Fruit fly (Drosophila melanogaster): Measurements from ENCODE around the gene Octbeta2R.

The Octbeta2R gene

DNA sequence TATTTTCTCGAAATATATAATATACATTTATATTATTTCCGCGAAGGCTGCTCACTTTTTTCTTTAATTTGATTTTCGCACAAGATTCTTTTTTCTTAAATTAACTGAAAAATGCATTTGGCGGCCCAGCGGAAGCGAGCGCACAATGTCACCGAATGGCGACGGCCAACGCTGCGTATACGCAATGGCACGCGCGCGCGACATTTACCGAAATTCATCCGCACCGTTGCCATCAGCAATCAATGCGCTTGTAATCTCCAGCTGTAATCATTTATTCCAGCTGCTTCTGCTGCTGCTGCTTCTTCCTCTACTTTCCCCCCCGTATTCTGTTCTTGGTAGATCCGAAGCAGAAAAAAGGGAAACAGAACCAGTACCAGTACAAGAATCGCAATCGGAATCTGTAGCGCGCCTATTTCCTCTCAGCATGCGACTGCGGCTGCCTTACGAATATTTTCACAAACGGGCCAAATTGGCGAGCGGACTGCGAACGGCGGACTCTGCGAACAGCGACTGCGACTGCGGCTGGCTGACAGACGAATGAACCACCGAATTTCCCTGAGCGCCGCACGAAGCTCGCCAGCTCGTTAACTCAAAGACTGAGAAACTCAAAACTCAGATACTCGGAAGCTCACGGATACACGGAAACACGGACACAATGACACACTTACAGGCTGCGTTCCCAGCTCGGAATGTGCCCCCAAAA lies at the start of gene Octbeta2R:
TSS of gene Octbeta2R (minus strand) at position 539 of the 703 bp plus-strand sequence.
- no peak for TF ChIP-seq CG17801 (GFP tag; optimal IDR thresholded peaks at IDR 0.05; ENCODE audit: partially characterized antibody)

DNA sequence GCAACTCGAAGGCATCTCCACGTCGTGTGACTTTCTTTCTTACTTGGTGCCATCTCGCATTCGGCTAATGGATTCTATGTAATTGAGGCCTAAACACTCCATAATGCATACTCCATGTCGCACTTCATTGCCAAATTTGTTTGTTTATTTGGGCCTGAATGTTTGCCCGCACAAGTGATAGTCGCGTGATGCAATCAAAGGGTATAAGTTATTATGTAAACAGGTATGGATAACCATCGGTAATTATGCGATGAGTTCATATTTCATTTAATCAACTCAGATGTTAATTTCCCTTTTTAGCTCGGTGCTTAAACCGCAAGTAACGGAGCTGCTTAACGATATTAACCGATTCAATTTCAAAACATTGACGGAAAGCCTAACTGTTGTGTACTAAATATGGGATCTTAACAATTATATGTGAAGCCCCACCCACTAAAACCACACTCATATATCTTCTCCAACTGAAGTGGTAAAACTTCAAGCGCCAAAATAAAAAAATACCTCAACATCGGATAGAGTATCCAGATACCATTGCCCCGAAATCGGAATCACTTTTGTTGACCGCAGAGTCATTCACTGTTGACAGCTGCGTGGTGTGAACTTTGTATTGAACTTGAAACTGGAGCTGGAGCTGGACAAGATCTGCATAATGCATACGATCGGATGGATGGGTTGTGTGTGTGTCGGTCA lies 49.2 kb upstream of the Octbeta2R start:
- TF ChIP-seq CG17801 (GFP tag; optimal IDR thresholded peaks at IDR 0.05; ENCODE audit: partially characterized antibody): no peak

DNA sequence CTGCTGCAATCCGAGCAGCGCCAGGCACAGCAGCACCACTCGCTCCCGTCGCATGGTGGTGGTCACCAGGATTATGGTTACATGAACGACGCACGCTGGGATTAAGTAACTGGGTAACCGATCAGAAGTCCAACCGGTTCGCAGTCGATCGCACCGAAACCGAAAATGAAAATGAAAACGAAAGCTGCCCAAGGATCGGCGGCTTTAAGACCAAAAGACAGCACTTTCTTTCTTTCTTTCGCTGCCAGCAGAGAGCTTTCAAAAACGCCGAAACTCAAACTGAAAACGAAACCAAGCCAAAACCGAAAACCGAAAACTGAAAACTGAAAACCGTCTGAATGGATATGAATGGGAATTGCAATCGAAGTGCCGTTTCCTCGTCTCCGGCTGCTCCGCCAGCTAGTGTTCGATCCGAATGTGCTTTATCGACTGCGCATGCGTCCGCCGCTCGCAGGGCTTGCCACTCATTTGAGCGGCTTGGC lies 46.6 kb upstream of the Octbeta2R start, which contains the start of gene CG6753:
TSS of gene CG6753 (minus strand) at position 432 of the 482 bp plus-strand sequence.
- TF ChIP-seq CG17801 (GFP tag; optimal IDR thresholded peaks at IDR 0.05; ENCODE audit: partially characterized antibody): no peak

DNA sequence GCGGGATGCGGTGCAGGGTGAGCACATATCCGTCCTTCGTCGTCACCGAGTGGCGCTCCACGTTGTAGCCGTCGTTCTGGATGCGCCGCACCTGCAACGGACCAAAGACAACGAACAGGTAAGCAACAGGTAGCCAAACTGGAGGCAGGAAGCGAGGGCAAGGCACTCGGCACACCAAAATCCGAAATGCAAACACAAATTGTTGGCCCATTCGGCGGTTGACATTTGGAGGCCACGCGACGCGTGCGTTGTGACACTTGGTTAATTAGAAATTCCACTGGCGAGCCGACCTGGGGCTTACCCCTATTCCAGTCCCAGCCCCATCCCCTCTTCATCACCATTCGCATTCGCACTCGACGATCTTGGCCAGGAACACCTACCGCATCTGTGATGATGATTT lies 46.1 kb upstream of the Octbeta2R start:
- no peak for TF ChIP-seq CG17801 (GFP tag; optimal IDR thresholded peaks at IDR 0.05; ENCODE audit: partially characterized antibody)

DNA sequence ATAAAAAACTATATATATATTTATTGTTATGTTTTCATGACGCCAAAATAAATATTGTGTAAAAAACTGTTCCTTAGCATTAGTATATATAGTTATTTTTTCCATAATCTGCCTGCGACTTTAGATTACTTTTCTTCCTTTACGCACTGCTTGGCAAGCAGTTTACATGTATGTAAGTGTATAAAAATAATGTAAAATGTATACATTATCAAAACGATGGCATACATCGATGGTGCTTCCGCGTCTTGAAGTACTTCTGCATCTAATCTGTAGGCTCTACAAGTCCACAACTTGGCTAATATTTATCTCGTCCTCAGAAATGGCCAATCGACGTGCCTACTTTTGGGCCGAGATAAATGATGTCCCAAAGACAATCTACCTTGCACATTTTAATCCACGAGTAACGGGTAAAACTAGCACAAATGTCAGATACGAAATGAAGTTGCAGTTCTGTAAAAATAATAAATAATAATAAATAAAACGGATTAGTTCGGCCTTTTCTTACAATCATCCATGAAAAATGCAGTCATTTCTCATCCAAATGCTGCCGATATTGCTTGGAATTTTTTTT lies 42.5 kb upstream of the Octbeta2R start, which contains the start of gene CG11608:
TSS of gene CG11608 (plus strand) at position 521 of the 571 bp plus-strand sequence.
- TF ChIP-seq CG17801 (GFP tag; optimal IDR thresholded peaks at IDR 0.05; ENCODE audit: partially characterized antibody): no peak

DNA sequence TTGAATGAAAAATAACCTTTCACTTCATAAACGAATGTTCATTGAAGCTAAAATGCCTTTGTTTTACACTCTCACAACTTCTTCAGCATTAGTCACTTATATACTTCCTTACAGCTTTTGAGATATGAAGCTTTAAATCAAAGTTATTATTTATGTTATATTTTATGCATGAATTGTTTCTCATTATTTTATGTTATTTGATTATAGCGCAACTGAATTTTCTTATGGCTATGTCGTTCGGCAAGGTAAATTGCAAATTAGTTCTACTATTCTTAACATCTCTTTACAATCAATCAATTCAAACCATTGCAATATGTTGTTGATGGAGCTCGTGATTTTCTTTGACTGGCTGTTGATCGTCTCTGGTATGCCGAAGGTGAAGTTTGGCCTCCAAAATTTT lies 40.7 kb upstream of the Octbeta2R start, which contains the start of gene CG11600:
TSS of gene CG11600 (plus strand) at position 301 of the 400 bp plus-strand sequence.
- TF ChIP-seq CG17801 (GFP tag; optimal IDR thresholded peaks at IDR 0.05; ENCODE audit: partially characterized antibody): no peak

DNA sequence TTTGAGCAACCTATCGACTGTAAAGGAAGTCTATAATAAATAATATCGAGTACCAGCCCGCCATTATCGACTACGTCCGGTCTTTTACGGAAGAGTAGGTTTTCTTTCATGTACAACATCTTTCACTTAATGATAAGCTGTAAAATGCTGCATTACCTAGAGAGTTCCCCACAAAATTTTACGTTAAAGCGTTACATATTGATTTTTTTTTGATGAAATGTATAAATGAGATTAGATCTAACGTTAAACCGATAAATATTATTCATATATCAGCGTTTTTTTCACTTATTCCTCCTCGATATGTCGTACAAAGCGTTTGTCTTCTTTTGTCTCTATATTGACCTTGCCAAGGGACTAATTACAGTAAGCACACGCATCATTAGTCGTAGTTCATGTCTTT lies 39.1 kb upstream of the Octbeta2R start, which contains the start of gene CG11598:
TSS of gene CG11598 (plus strand) at position 301 of the 400 bp plus-strand sequence.
- TF ChIP-seq CG17801 (GFP tag; optimal IDR thresholded peaks at IDR 0.05; ENCODE audit: partially characterized antibody): no peak

DNA sequence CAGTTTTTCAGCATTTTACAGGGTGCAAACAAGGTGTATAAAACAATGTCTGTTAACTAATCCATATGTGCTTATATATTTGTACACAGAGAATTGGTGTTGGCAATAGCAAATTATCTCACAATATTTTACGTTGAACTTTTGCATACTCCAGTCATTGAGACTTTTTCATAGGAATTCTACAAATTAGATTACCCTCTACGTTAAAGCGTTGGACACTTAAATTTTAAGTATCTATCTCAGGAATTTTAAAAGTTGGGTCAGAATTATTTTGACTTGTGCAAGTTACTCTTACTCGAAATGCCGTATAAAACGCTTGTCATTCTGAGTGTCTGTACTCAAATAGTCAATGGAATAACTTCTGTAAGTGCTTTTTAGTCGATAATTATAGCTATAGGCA lies 37.5 kb upstream of the Octbeta2R start, which contains the start of gene CG18530:
TSS of gene CG18530 (plus strand) at position 301 of the 400 bp plus-strand sequence.
- TF ChIP-seq CG17801 (GFP tag; optimal IDR thresholded peaks at IDR 0.05; ENCODE audit: partially characterized antibody): no peak

DNA sequence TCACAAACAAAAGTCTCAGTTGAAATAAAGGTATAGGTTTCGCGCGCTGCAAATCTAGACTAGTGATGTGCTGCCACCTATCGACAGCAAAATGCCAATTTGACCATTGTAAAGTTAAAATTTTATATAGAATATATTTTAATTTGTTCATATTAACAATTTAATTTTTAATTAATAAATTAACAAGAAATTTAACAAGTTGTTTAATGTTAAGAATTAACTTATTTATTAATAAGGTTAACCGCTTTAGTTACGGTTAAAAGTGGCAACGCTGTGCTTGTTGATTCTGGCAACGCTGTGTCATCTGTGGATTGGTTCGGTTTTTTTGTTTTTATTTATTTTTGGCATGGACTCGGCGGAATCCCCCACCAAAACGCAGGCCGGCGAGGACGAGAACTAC lies 34.8 kb upstream of the Octbeta2R start, which contains the start of gene Not10:
TSS of gene Not10 (plus strand) at position 279 of the 400 bp plus-strand sequence.
- TF ChIP-seq CG17801 (GFP tag; optimal IDR thresholded peaks at IDR 0.05; ENCODE audit: partially characterized antibody): peak; percentile 29

DNA sequence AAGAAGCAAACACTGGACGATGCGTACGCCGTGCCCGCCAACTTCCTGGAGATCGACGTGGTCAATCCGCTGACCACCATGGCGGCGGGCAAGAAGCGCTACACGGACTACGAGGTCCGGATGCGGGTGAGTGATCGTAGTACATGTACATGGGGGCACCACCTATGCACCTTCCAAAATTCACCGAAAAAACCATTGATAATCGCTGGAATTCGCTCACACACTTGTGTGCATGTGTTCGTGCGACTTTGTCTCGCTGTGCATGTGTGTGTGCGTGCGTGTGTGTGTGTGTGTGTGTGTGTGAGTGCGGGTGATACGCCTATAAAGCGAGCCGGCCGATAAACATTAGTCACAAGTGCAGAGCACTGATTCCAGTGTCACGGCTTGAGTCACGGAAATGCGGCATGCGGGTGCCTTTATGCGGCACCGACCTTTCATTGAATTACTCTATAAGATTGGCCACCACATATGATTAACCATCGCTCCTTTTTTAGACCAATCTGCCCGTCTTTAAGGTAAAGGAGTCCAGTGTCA lies 32.9 kb upstream of the Octbeta2R start:
- TF ChIP-seq CG17801 (GFP tag; optimal IDR thresholded peaks at IDR 0.05; ENCODE audit: partially characterized antibody): no peak

DNA sequence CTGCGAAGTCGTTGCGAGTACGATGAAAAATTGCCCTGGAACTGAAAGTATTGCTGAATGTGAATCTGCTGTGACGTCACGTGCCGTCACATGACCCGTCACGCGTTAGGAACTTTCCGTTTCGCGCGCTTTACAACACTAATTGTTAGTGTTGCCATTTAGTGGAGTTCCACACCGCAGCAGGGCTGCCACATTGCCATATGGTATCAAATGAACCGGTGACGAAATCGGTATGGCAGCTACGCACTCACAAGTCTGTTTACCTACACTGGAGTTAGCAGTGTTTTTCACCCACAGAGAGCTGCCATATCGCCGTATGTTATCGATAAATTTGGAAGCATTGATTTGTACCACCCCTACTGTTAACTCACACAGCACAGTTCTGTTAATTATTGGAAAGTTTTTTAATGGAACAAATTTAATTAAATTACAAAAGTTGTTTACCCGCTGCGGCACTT lies 32.2 kb upstream of the Octbeta2R start, which contains the start of the genes Vha55 and Snx3:
TSS of gene Vha55 (minus strand) at position 139 of the 458 bp plus-strand sequence.
TSS of gene Snx3 (plus strand) at position 341 of the 458 bp plus-strand sequence.
- TF ChIP-seq CG17801 (GFP tag; optimal IDR thresholded peaks at IDR 0.05; ENCODE audit: partially characterized antibody): peak; percentile 27

DNA sequence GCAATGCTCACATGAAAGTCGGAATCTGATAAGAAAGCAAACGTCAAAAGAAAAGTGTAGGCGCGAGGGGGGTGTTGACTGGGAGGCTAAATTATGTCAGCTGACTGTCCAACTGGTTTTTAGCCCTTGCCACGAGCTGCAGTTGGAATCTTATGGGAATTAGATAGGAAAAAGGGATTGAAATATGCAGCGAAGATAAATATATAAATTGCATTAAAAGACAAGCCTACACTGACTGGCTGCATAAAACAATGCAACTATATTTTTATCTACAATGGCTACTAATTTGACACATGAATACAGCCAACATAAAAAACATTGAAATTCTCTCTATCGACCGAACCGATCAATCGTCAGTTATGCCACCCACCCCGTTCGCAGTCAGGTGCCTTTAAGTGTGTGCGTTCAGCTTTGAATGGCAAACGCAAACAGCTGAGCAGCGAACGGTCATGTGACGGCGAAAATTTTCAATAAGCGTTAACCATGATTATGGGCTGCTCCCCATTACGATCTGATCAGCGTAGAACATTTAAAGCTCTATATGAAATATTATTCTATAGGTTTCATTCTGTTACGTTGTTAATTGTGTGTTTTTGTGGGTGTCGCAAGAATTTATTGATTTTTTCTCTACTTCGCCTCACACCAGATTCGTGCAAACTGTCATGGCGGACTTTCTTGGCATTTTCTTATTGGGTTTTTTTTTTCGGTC lies 31.3 kb upstream of the Octbeta2R start:
- no peak for TF ChIP-seq CG17801 (GFP tag; optimal IDR thresholded peaks at IDR 0.05; ENCODE audit: partially characterized antibody)

DNA sequence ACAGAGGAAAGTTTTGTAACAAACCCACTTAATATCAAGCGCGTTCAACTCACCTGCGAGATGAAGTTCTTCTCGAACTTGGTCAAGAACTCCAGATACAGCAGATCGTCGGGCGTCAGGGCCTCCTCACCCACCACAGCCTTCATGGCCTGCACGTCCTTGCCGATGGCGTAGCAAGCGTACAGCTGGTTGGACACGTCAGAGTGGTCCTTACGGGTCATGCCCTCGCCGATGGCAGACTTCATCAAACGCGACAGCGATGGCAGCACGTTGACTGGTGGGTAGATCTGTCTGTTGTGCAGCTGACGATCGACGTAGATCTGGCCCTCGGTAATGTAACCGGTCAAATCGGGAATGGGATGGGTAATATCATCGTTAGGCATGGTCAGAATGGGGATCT lies 29.4 kb upstream of the Octbeta2R start:
- TF ChIP-seq CG17801 (GFP tag; optimal IDR thresholded peaks at IDR 0.05; ENCODE audit: partially characterized antibody): no peak

DNA sequence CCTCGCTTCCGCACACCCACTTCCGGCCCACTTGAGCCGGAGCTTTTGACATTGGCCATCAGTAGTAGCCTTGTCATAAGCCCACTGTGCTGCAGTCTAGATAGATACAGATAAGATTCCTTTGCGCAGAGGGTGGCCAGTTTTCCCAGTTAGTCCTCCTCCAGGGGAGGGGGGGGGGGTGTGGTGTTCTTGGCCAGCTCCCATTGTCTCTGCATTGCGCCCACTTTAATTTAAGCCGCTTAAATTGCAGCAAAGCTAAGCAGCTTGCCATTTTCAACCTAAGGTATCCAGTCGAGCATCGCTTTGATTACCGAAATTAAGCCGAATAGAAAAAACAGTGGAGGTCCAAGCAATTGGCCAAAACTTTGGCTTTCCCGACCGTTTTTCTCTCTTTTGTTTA lies 27.3 kb upstream of the Octbeta2R start:
- no peak for TF ChIP-seq CG17801 (GFP tag; optimal IDR thresholded peaks at IDR 0.05; ENCODE audit: partially characterized antibody)
